Worm (Caenorhabditis elegans) whole organism, L1 larva: Measurements from ENCODE around the gene F35D2.3.

ENCODE experiments used
- C16A3.4 ChIP-seq: fragments of 150-350 bp; optimal IDR thresholded peaks from 2 replicates; lab custom pipeline; 2014; ENCODE audit warnings: missing biosample characterization, missing genetic modification characterization
- C34B4.2 ChIP-seq: sonication (generic microtip); optimal IDR thresholded peaks from 2 replicates; lab custom pipeline; 2017; ENCODE audit warnings: mild to moderate bottlenecking, missing genetic modification characterization, missing compliant biosample characterization
- F16B12.6 ChIP-seq: fragments of 150-350 bp; optimal IDR thresholded peaks from 2 replicates; lab custom pipeline; 2014; ENCODE audit warnings: missing biosample characterization, missing genetic modification characterization
- Y116A8C.19 ChIP-seq: sonication (generic microtip); optimal IDR thresholded peaks from 2 replicates; lab custom pipeline; 2016; ENCODE audit warnings: missing compliant biosample characterization, missing genetic modification characterization, borderline replicate concordance
- alr-1 ChIP-seq: fragments of 200-800 bp; sonication (Bioruptor generic); optimal IDR thresholded peaks from 2 replicates; lab custom pipeline; 2018; ENCODE audit warnings: borderline replicate concordance, mild to moderate bottlenecking, missing genetic modification characterization, missing compliant biosample characterization
- aly-2 ChIP-seq: fragments of 150-350 bp; optimal IDR thresholded peaks from 2 replicates; lab custom pipeline; 2014; ENCODE audit warnings: missing biosample characterization, missing genetic modification characterization
- ama-1 ChIP-seq: fragments of 150-350 bp; optimal IDR thresholded peaks from 2 replicates; lab custom pipeline; 2014
- blmp-1 ChIP-seq: fragments of 150-350 bp; optimal IDR thresholded peaks from 2 replicates; lab custom pipeline; 2014; ENCODE audit warnings: missing biosample characterization, missing genetic modification characterization
- ceh-8 ChIP-seq: fragments of 200-800 bp; sonication (Bioruptor generic); optimal IDR thresholded peaks from 2 replicates; lab custom pipeline; 2018; ENCODE audit warnings: mild to moderate bottlenecking, missing genetic modification characterization, moderate library complexity, missing compliant biosample characterization
- ceh-82 ChIP-seq, 3 experiments: fragments of 150-350 bp in 1 of 3; sonication (generic microtip) in 2 of 3; optimal IDR thresholded peaks; 2 replicates each; lab custom pipeline; 2014 to 2017; ENCODE audit warnings: missing biosample characterization in 3 of 3, missing genetic modification characterization in 3 of 3
- ceh-88 ChIP-seq: fragments of 200-800 bp; sonication (Bioruptor generic); IDR thresholded peaks from 2 replicates; pipeline ENCODE4 v1.3.6; 2022; ENCODE audit warnings: missing genetic modification characterization, missing compliant biosample characterization
- ceh-90 ChIP-seq: sonication (generic microtip); optimal IDR thresholded peaks from 2 replicates; lab custom pipeline; 2016; ENCODE audit warnings: missing genetic modification characterization, missing compliant biosample characterization
- ces-1 ChIP-seq: fragments of 150-350 bp; optimal IDR thresholded peaks from 2 replicates; lab custom pipeline; 2014; ENCODE audit warnings: missing biosample characterization, missing genetic modification reagents, missing genetic modification characterization
- dpl-1 ChIP-seq, 3 experiments: fragments of 150-350 bp in 2 of 3; sonication (generic microtip) in 1 of 3; optimal IDR thresholded peaks; 2 replicates each; lab custom pipeline; 2014 to 2017; ENCODE audit warnings: missing biosample characterization in 3 of 3, missing genetic modification characterization in 3 of 3, missing genetic modification reagents in 3 of 3
- efl-1 ChIP-seq, 4 experiments: fragments of 150-350 bp; optimal IDR thresholded peaks in 3 of 4; peaks in 1 of 4; 1 replicate in 1 of 4; 2 replicates in 3 of 4; lab custom pipeline; 2014; ENCODE audit warnings: missing biosample characterization in 2 of 4, missing genetic modification characterization in 2 of 4, missing genetic modification reagents in 2 of 4
- efl-3 ChIP-seq: fragments of 200-800 bp; sonication (Bioruptor generic); optimal IDR thresholded peaks from 2 replicates; lab custom pipeline; 2018; ENCODE audit warnings: mild to moderate bottlenecking, missing genetic modification characterization, missing compliant biosample characterization
- elt-2 ChIP-seq: sonication (generic microtip); optimal IDR thresholded peaks from 2 replicates; lab custom pipeline; 2016; ENCODE audit warnings: missing genetic modification characterization, mild to moderate bottlenecking, inconsistent platforms, missing compliant biosample characterization, missing genetic modification reagents
- ets-5 ChIP-seq: fragments of 200-800 bp; sonication (Bioruptor generic); IDR thresholded peaks from 2 replicates; pipeline ENCODE4 v1.3.6; 2022; ENCODE audit warnings: missing genetic modification characterization, missing compliant biosample characterization
- fkh-10 ChIP-seq: sonication (generic microtip); optimal IDR thresholded peaks from 2 replicates; lab custom pipeline; 2017; ENCODE audit warnings: missing biosample characterization, missing genetic modification reagents, missing genetic modification characterization
- fos-1 ChIP-seq: fragments of 150-350 bp; optimal IDR thresholded peaks from 2 replicates; lab custom pipeline; 2014; ENCODE audit warnings: missing biosample characterization, missing genetic modification characterization
- hlh-17 ChIP-seq: fragments of 200-800 bp; sonication (Bioruptor generic); optimal IDR thresholded peaks from 2 replicates; lab custom pipeline; 2018; ENCODE audit warnings: missing genetic modification characterization, mild to moderate bottlenecking, missing compliant biosample characterization, moderate library complexity, borderline replicate concordance
- hpl-2 ChIP-seq: fragments of 150-350 bp; optimal IDR thresholded peaks from 2 replicates; lab custom pipeline; 2014; ENCODE audit warnings: missing biosample characterization, missing genetic modification reagents, missing genetic modification characterization
- isw-1 ChIP-seq: fragments of 200-800 bp; sonication (Bioruptor generic); IDR thresholded peaks from 2 replicates; pipeline ENCODE4 v1.3.6; 2022; ENCODE audit warnings: missing genetic modification characterization, missing compliant biosample characterization
- lin-13 ChIP-seq: fragments of 150-350 bp; optimal IDR thresholded peaks from 2 replicates; lab custom pipeline; 2014; ENCODE audit warnings: missing biosample characterization, missing genetic modification reagents, missing genetic modification characterization
- lin-14 ChIP-seq: fragments of 200-800 bp; sonication (Bioruptor generic); optimal IDR thresholded peaks from 2 replicates; lab custom pipeline; 2018; ENCODE audit warnings: mild to moderate bottlenecking, missing genetic modification characterization, moderate library complexity, missing compliant biosample characterization
- lsy-2 ChIP-seq, 2 experiments: fragments of 150-350 bp; optimal IDR thresholded peaks; 2 replicates each; lab custom pipeline; 2014; ENCODE audit warnings: missing biosample characterization in 2 of 2, missing genetic modification characterization in 2 of 2
- mab-9 ChIP-seq: fragments of 200-800 bp; sonication (Bioruptor generic); IDR thresholded peaks from 2 replicates; pipeline ENCODE4 v1.3.6; 2022; ENCODE audit warnings: missing genetic modification reagents, missing genetic modification characterization, missing compliant biosample characterization
- mep-1 ChIP-seq: fragments of 150-350 bp; optimal IDR thresholded peaks from 2 replicates; lab custom pipeline; 2014; ENCODE audit warnings: missing biosample characterization, missing genetic modification characterization
- nhr-11 ChIP-seq: fragments of 150-350 bp; optimal IDR thresholded peaks from 2 replicates; lab custom pipeline; 2014; ENCODE audit warnings: missing biosample characterization, missing genetic modification characterization
- nhr-12 ChIP-seq: sonication (generic microtip); optimal IDR thresholded peaks from 2 replicates; lab custom pipeline; 2017; ENCODE audit warnings: missing biosample characterization, missing genetic modification characterization
- nhr-20 ChIP-seq: sonication (generic microtip); optimal IDR thresholded peaks from 2 replicates; lab custom pipeline; 2016; ENCODE audit warnings: mild to moderate bottlenecking, missing genetic modification characterization, missing compliant biosample characterization
- nhr-237 ChIP-seq: fragments of 150-350 bp; optimal IDR thresholded peaks from 2 replicates; lab custom pipeline; 2014; ENCODE audit warnings: missing biosample characterization, missing genetic modification characterization
- nhr-28 ChIP-seq: fragments of 150-350 bp; optimal IDR thresholded peaks from 2 replicates; lab custom pipeline; 2014; ENCODE audit warnings: missing biosample characterization, missing genetic modification characterization
- nhr-71 ChIP-seq: sonication (generic microtip); optimal IDR thresholded peaks from 2 replicates; lab custom pipeline; 2016; ENCODE audit warnings: mild to moderate bottlenecking, missing genetic modification characterization, moderate library complexity, missing compliant biosample characterization
- nhr-77 ChIP-seq: fragments of 150-350 bp; optimal IDR thresholded peaks from 2 replicates; lab custom pipeline; 2014; ENCODE audit warnings: missing biosample characterization, missing genetic modification characterization
- nhr-85 ChIP-seq: sonication (generic microtip); peaks from one replicate; lab custom pipeline; 2016; ENCODE audit warnings: missing genetic modification characterization, inconsistent platforms, missing compliant biosample characterization
- nhr-90 ChIP-seq: sonication (generic microtip); optimal IDR thresholded peaks from 2 replicates; lab custom pipeline; 2016; ENCODE audit warnings: mild to moderate bottlenecking, missing genetic modification characterization, missing compliant biosample characterization; ENCODE audit not compliant: poor library complexity
- pag-3 ChIP-seq: sonication (generic microtip); optimal IDR thresholded peaks from 2 replicates; lab custom pipeline; 2017; ENCODE audit warnings: missing genetic modification characterization, mild to moderate bottlenecking, missing compliant biosample characterization, antibody characterized with exemption, borderline replicate concordance; ENCODE audit not compliant: insufficient read depth
- pax-3 ChIP-seq: fragments of 200-800 bp; sonication (Bioruptor generic); optimal IDR thresholded peaks from 2 replicates; lab custom pipeline; 2018; ENCODE audit warnings: mild to moderate bottlenecking, missing genetic modification characterization, moderate library complexity, missing compliant biosample characterization
- pqm-1 ChIP-seq: sonication (generic microtip); optimal IDR thresholded peaks from 3 replicates; lab custom pipeline; 2017; ENCODE audit warnings: missing biosample characterization, missing genetic modification characterization
- sox-4 ChIP-seq: sonication (generic microtip); optimal IDR thresholded peaks from 2 replicates; lab custom pipeline; 2016; ENCODE audit warnings: missing genetic modification characterization, missing compliant biosample characterization
- swsn-7 ChIP-seq: sonication (generic microtip); optimal IDR thresholded peaks from 2 replicates; lab custom pipeline; 2016; ENCODE audit warnings: missing genetic modification characterization, missing compliant biosample characterization
- tbx-2 ChIP-seq: sonication (generic microtip); optimal IDR thresholded peaks from 2 replicates; lab custom pipeline; 2016; ENCODE audit warnings: missing genetic modification characterization, missing compliant biosample characterization
- tlp-1 ChIP-seq: fragments of 150-350 bp; optimal IDR thresholded peaks from 2 replicates; lab custom pipeline; 2014; ENCODE audit warnings: missing biosample characterization, missing genetic modification characterization
- unc-30 ChIP-seq: sonication (generic microtip); optimal IDR thresholded peaks from 2 replicates; lab custom pipeline; 2017; ENCODE audit warnings: missing biosample characterization, missing genetic modification characterization
- unc-62 ChIP-seq: fragments of 150-350 bp; optimal IDR thresholded peaks from 2 replicates; lab custom pipeline; 2014; ENCODE audit warnings: missing biosample characterization, missing genetic modification reagents, missing genetic modification characterization
- unc-98 ChIP-seq: fragments of 200-800 bp; sonication (Bioruptor generic); IDR thresholded peaks from 2 replicates; pipeline ENCODE4 v1.3.6; 2022; ENCODE audit warnings: missing genetic modification characterization, missing compliant biosample characterization
- vab-15 ChIP-seq: sonication (generic microtip); optimal IDR thresholded peaks from 2 replicates; lab custom pipeline; 2017; ENCODE audit warnings: missing genotype, mild to moderate bottlenecking, missing genetic modification characterization, missing compliant biosample characterization
- xbp-1 ChIP-seq: sonication (generic microtip); optimal IDR thresholded peaks from 2 replicates; lab custom pipeline; 2016; ENCODE audit warnings: missing genetic modification characterization, missing compliant biosample characterization
- ztf-11 ChIP-seq, 2 experiments: sonication (generic microtip); optimal IDR thresholded peaks; 2 replicates each; lab custom pipeline; 2016 to 2017; ENCODE audit warnings: missing genetic modification characterization in 2 of 2, missing biosample characterization in 1 of 2, missing compliant biosample characterization in 1 of 2
- ztf-4 ChIP-seq: fragments of 150-350 bp; optimal IDR thresholded peaks from 2 replicates; lab custom pipeline; 2014; ENCODE audit warnings: missing biosample characterization, missing genetic modification characterization

The F35D2.3 gene

ce11 chrII:7529078-7529683 is 41.2 kb upstream of the F35D2.3 start, which contains the start of gene ZK1290.5:
Gene ZK1290.5 (plus strand): TSS chrII:7529643.
- TF ChIP-seq lsy-2 (tag; optimal IDR thresholded peaks at IDR 0.05; lab: Kevin White, UChicago) (peak; percentile 80 to 83), lin-14 (GFP tag; lab: Kevin White, UChicago) (peak; percentile 97), nhr-20 (peak; percentile 97), efl-3 (GFP tag; lab: Kevin White, UChicago) (no peak), ztf-11 (tag; optimal IDR thresholded peaks at IDR 0.05; lab: Kevin White, UChicago) (no peak), elt-2 (tag; lab: Kevin White, UChicago) (peak; percentile 89), xbp-1 (tag; lab: Kevin White, UChicago) (peak; percentile 76), C16A3.4 (tag; lab: Kevin White, UChicago) (peak; percentile 61), fkh-10 (peak; percentile 9), unc-62 (GFP tag; lab: Kevin White, UChicago) (no peak), ceh-90 (tag; lab: Kevin White, UChicago) (no peak), unc-98 (GFP tag; lab: Robert Waterston, UW) (peak; percentile 47; the same call in 1 of the 2 replicates), C34B4.2 (no peak), swsn-7 (tag; lab: Kevin White, UChicago) (peak; percentile 85), fos-1 (peak; percentile 23), pax-3 (tag; lab: Kevin White, UChicago) (peak; percentile 58), sox-4 (tag; lab: Kevin White, UChicago) (no peak), F16B12.6 (tag; lab: Kevin White, UChicago) (no peak), dpl-1 (GFP tag; optimal IDR thresholded peaks at IDR 0.05; lab: Kevin White, UChicago) (peak; percentile 60 to 66 (median 62)), pag-3 (no peak), nhr-12 (no peak), hlh-17 (GFP tag; lab: Kevin White, UChicago) (no peak), ets-5 (GFP tag; lab: Robert Waterston, UW) (no peak), lin-13 (peak; percentile 54), mab-9 (GFP tag; lab: Robert Waterston, UW) (peak; percentile 15; the same call in 1 of the 2 replicates), nhr-28 (tag; lab: Kevin White, UChicago) (no peak), nhr-71 (tag; lab: Kevin White, UChicago) (peak; percentile 98), mep-1 (tag; lab: Kevin White, UChicago) (peak; percentile 87), ceh-82 (tag; optimal IDR thresholded peaks at IDR 0.05; lab: Kevin White, UChicago) (peak in 2 of 3 experiments; percentile 25 to 63), ztf-4 (tag; lab: Kevin White, UChicago) (peak; percentile 77), vab-15 (tag; lab: Kevin White, UChicago) (no peak), ceh-88 (GFP tag; lab: Robert Waterston, UW) (peak; percentile 53), nhr-237 (tag; lab: Kevin White, UChicago) (peak; percentile 30), nhr-90 (tag; lab: Kevin White, UChicago) (peak; percentile 89), aly-2 (no peak), Y116A8C.19 (no peak), tbx-2 (tag; lab: Kevin White, UChicago) (peak; percentile 92), ceh-8 (GFP tag; lab: Kevin White, UChicago) (peak; percentile 7), blmp-1 (tag; lab: Kevin White, UChicago) (peak; percentile 84), unc-30 (tag; lab: Kevin White, UChicago) (no peak), alr-1 (tag; lab: Kevin White, UChicago) (no peak), ces-1 (no peak), tlp-1 (tag; lab: Kevin White, UChicago) (no peak), nhr-77 (peak; percentile 91), nhr-85 (tag; lab: Kevin White, UChicago) (peak; percentile 98), efl-1 (optimal IDR thresholded peaks at IDR 0.05; lab: Kevin White, UChicago) (peak; percentile 71 to 76), efl-1 (GFP tag; optimal IDR thresholded peaks at IDR 0.05 in 1 of 2; lab: Kevin White, UChicago) (peak; percentile 46 to 94), hpl-2 (GFP tag; lab: Kevin White, UChicago) (peak; percentile 81), nhr-11 (peak; percentile 39), pqm-1 (tag; lab: Kevin White, UChicago) (no peak), isw-1 (peak; percentile 20; the same call in 1 of the 2 replicates), ama-1 (no peak)
